Worm (Caenorhabditis elegans): ENCODE results near the gene odr-3.

Gene odr-3

DNA sequence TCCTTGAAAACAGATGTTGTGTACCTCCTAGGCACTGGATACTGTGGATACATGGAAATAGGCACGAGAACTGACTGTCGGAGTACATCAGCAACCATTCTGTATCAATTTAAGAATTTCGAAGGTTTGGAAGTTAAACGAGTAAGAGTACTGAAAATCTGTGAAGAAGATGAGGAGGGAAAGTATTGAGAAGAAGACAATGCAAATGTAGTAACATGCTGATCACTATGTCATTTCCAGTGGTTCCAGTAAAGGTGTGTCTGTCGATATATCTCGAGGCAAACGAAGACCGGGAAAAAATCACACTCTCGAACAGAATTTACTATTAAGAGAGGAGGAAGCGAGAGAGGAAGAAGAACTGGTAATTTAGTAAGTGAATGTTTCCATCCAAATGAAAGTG lies 12.8 kb downstream of the odr-3 start, which contains the start of gene dmd-10:
dmd-10 (minus strand) TSS at position 101 of the 400 bp plus-strand sequence.
- peak in 1 of 2 experiments; percentile 78 for TF ChIP-seq unc-62 (GFP tag; optimal IDR thresholded peaks at IDR 0.05 in 1 of 2)
- TF ChIP-seq unc-62 (tag; optimal IDR thresholded peaks at IDR 0.05) = no peak
- TF ChIP-seq nhr-42 (GFP tag; IDR thresholded peaks at IDR 0.05) = no peak

DNA sequence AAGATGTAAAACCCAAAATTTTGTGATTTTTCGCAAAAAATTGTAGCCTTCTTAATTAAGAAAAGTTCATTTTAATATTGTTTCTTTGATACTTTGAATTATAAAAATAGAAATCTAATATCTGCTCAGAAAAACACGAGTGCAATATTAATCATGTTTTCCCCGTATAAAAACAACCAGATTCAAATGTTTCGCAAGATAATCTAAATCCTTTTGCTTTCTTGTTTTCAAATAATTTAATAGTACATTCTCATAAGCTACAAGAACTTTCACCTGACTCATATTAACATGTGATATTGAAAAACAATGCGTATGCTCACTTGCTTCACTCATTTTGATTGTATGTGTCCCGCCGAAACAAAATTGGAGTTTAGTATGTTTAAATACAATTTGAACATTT lies 14.0 kb downstream of the odr-3 start:
- TF ChIP-seq nhr-11 (tag; optimal IDR thresholded peaks at IDR 0.05) = peak; percentile 28
- TF ChIP-seq saeg-2 (GFP tag; IDR thresholded peaks at IDR 0.05) = no peak

DNA sequence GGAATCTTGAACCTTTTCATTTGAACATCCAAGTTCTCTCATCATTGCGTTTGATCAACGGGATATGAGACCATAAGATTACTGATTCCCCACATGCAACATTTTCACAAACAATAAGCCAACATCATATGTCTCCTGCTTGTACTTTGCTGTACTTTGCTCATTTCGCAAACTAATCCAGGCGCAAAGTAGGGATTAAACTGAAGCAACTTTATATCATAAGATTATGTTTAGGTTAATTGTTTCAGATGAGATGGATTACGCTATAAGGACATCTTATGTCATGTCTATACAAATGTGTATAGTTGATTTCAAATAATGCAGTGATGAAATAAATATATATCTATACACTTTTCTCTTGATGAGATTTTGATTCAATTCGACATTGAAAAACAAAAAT lies 19.8 kb downstream of the odr-3 start:
- TF ChIP-seq nhr-77 (tag; optimal IDR thresholded peaks at IDR 0.05) (no peak), mes-2 (tag; optimal IDR thresholded peaks at IDR 0.05; ENCODE audit: poor library complexity, severe bottlenecking) (no peak), rbr-2 (tag; optimal IDR thresholded peaks at IDR 0.05) (no peak), attf-4 (tag; optimal IDR thresholded peaks at IDR 0.05) (no peak), dpl-1 (GFP tag; optimal IDR thresholded peaks at IDR 0.05) (no peak), lin-15B (tag; optimal IDR thresholded peaks at IDR 0.05) (no peak), Y5F2A.4 (GFP tag; optimal IDR thresholded peaks at IDR 0.05) (no peak), hlh-11 (tag; optimal IDR thresholded peaks at IDR 0.05) (no peak), nhr-42 (GFP tag; IDR thresholded peaks at IDR 0.05) (no peak), zag-1 (tag; optimal IDR thresholded peaks at IDR 0.05) (no peak), nhr-76 (tag; optimal IDR thresholded peaks at IDR 0.05) (no peak), fos-1 (tag; optimal IDR thresholded peaks at IDR 0.05) (no peak), ztf-7 (tag; optimal IDR thresholded peaks at IDR 0.05) (no peak)

DNA sequence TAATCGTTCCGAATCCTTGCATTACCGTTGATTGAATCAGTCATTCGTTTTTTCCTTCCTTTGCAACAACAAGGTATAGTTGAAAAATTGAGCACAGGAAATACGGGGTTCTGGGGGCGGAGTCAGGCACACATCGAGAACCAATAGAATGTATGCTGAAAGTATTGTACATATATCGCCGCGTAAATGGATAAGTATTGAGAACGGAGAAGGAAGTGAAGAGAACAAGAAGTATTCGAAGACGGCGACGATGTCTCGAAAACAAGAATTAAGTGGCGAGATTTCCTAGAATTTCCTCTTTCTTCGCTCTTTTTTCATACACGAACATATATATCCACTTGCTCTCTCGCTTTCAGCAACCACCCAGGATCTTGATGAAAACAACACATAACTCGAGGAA lies 28.3 kb downstream of the odr-3 start:
- TF ChIP-seq fkh-10 (GFP tag; optimal IDR thresholded peaks at IDR 0.05) = peak; percentile 45
- TF ChIP-seq unc-62 (GFP tag; optimal IDR thresholded peaks at IDR 0.05 in 1 of 2) = peak in 1 of 2 experiments; percentile 92
- TF ChIP-seq unc-62 (tag; optimal IDR thresholded peaks at IDR 0.05) = no peak
- TF ChIP-seq daf-19 (GFP tag; conservative IDR thresholded peaks at IDR 0.05) = no peak

DNA sequence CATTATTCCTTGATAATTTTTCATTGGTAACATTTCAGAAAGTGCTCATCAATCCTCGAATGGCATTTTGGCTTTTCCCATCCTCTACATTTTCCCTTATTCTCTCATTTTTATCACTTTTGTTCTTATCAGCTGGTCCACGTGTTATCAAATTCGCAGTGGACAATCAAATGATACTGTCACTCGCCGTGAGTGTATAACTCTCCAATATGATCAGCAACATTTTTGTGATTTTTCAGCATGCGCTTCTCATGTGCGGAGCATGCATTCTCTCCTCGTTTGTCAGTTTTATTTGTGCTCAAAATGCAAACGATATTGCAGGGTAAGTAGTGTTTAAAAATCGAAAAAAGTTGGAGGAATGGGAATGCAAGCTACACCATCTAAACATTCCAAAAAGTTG lies 36.8 kb downstream of the odr-3 start:
- TF ChIP-seq daf-12 (tag; optimal IDR thresholded peaks at IDR 0.05) (no peak), mdl-1 (tag; optimal IDR thresholded peaks at IDR 0.05) (peak in 1 of 2 experiments; percentile 59), Y48G9A.11 (GFP tag; IDR thresholded peaks at IDR 0.05) (no peak), lim-7 (GFP tag; IDR thresholded peaks at IDR 0.05) (no peak), sdz-12 (GFP tag; optimal IDR thresholded peaks at IDR 0.05) (no peak), mxl-3 (GFP tag; optimal IDR thresholded peaks at IDR 0.05) (no peak), hif-1 (tag; optimal IDR thresholded peaks at IDR 0.05) (no peak), tra-1 (GFP tag; IDR thresholded peaks at IDR 0.05) (peak; percentile 77; the same call in 1 of the 2 replicates), vab-7 (GFP tag; IDR thresholded peaks at IDR 0.05) (no peak), ceh-82 (tag; optimal IDR thresholded peaks at IDR 0.05) (no peak), unc-130 (GFP tag; optimal IDR thresholded peaks at IDR 0.05) (no peak), rbr-2 (tag; optimal IDR thresholded peaks at IDR 0.05) (no peak), dmd-6 (GFP tag; IDR thresholded peaks at IDR 0.05) (peak; percentile 98), unc-62 (GFP tag; optimal IDR thresholded peaks at IDR 0.05 in 1 of 2) (peak; percentile 20 to 90), unc-62 (tag; optimal IDR thresholded peaks at IDR 0.05) (no peak), saeg-2 (GFP tag; IDR thresholded peaks at IDR 0.05) (0 out of 2 replicates have a peak, but pooled peaks have one; percentile 15), daf-19 (GFP tag; conservative IDR thresholded peaks at IDR 0.05) (no peak), F37D6.2 (tag; optimal IDR thresholded peaks at IDR 0.05) (no peak), D1046.2 (GFP tag; IDR thresholded peaks at IDR 0.05) (no peak), lin-13 (GFP tag; optimal IDR thresholded peaks at IDR 0.05) (no peak), nhr-111 (GFP tag; optimal IDR thresholded peaks at IDR 0.05) (no peak), snpc-4 (tag; optimal IDR thresholded peaks at IDR 0.05) (no peak), fkh-10 (GFP tag; optimal IDR thresholded peaks at IDR 0.05) (no peak), ceh-32 (tag; optimal IDR thresholded peaks at IDR 0.05; ENCODE audit: poor library complexity) (no peak), Y5F2A.4 (GFP tag; optimal IDR thresholded peaks at IDR 0.05) (no peak), hlh-11 (tag; optimal IDR thresholded peaks at IDR 0.05) (peak; percentile 94), daf-16 (GFP tag; optimal IDR thresholded peaks at IDR 0.05) (no peak), daf-16 (tag; optimal IDR thresholded peaks at IDR 0.05) (peak; percentile 92), nhr-10 (tag; optimal IDR thresholded peaks at IDR 0.05) (no peak), php-3 (GFP tag; IDR thresholded peaks at IDR 0.05) (no peak; the same call in none of the 2 replicates), arid-1 (GFP tag; conservative IDR thresholded peaks at IDR 0.05) (no peak), zag-1 (tag; optimal IDR thresholded peaks at IDR 0.05) (no peak), egl-43 (GFP tag; IDR thresholded peaks at IDR 0.05) (no peak), nhr-6 (tag; optimal IDR thresholded peaks at IDR 0.05) (peak; percentile 90)
